Worm (Caenorhabditis elegans): ENCODE measurements around the gene rrf-3.

DNA sequence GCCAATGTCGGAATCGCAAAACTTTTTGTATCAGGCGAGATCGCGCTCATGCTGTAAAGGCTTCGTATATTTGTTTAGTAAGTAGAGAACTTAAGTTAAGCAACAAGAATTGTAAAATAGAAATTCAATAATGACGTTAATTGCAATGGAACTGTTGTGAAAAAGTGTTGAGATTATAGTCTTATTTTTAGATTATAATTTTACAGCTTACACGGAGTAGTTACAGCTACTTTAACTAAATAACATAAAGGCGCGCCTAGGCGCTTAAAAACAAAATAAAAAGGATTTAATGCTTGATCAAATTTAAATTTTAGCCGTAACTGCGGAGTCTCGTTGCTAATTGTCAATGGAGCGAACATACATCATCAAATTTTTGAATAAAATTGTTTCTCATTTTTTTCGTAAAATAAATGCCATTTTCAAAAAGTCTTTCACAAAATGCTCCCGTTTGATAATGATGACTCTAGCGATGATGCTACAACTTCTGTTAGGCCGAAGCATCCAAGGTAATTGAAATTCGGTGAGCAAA, at the start of gene rrf-3, which contains the start of gene emb-27:
- TF ChIP-seq ama-1 (optimal IDR thresholded peaks at IDR 0.05) (no peak), ceh-24 (tag; optimal IDR thresholded peaks at IDR 0.05) (no peak), ceh-9 (tag; optimal IDR thresholded peaks at IDR 0.05) (no peak), hlh-30 (tag; optimal IDR thresholded peaks at IDR 0.05; ENCODE audit: insufficient read depth) (no peak), nhr-11 (tag; optimal IDR thresholded peaks at IDR 0.05) (no peak), sox-2 (GFP tag; IDR thresholded peaks at IDR 0.05) (no peak), npax-4 (tag; optimal IDR thresholded peaks at IDR 0.05) (no peak), ets-4 (tag; optimal IDR thresholded peaks at IDR 0.05) (no peak), hlh-6 (tag; optimal IDR thresholded peaks at IDR 0.05) (no peak), lim-6 (tag; optimal IDR thresholded peaks at IDR 0.05) (no peak), ceh-31 (tag; optimal IDR thresholded peaks at IDR 0.05) (no peak), dve-1 (tag; optimal IDR thresholded peaks at IDR 0.05) (no peak), mec-3 (tag; optimal IDR thresholded peaks at IDR 0.05; ENCODE audit: borderline replicate concordance) (no peak)

Measured in whole organism, late embryonic.